Worm (Caenorhabditis elegans) whole organism, L4 larva: ENCODE results near the gene picd-1.

Source experiments
- ZK546.5 ChIP-seq, 2 experiments: sonication (generic microtip); optimal IDR thresholded peaks; 2 replicates each; lab custom pipeline; 2017; ENCODE audit warnings: missing biosample characterization in 2 of 2, missing genetic modification characterization in 2 of 2
- ceh-82 ChIP-seq: sonication (generic microtip); optimal IDR thresholded peaks from 2 replicates; lab custom pipeline; 2017; ENCODE audit warnings: missing biosample characterization, missing genetic modification characterization
- egl-27 ChIP-seq: sonication (generic microtip); optimal IDR thresholded peaks from 3 replicates; lab custom pipeline; 2017; ENCODE audit warnings: missing biosample characterization, missing genetic modification reagents, missing genetic modification characterization
- mdt-29 ChIP-seq: fragments of 200-800 bp; sonication (Bioruptor generic); IDR thresholded peaks from 2 replicates; pipeline ENCODE4 v1.3.6; 2022; ENCODE audit warnings: missing genetic modification reagents, missing genetic modification characterization, missing compliant biosample characterization
- pha-4 ChIP-seq, 2 experiments: fragments of 150-350 bp in 1 of 2; fragments of 200-800 bp in 1 of 2; sonication (Bioruptor generic) in 1 of 2; IDR thresholded peaks in 1 of 2; optimal IDR thresholded peaks in 1 of 2; 2 replicates each; pipeline versions ENCODE4 v1.3.6 to Lab custom; 2014 to 2022; ENCODE audit warnings: missing genetic modification characterization in 2 of 2, missing genetic modification reagents in 2 of 2, missing biosample characterization in 1 of 2, missing compliant biosample characterization in 1 of 2
- pqm-1 ChIP-seq: sonication (generic microtip); optimal IDR thresholded peaks from 2 replicates; lab custom pipeline; 2017; ENCODE audit warnings: missing biosample characterization, missing genetic modification characterization

DNA sequence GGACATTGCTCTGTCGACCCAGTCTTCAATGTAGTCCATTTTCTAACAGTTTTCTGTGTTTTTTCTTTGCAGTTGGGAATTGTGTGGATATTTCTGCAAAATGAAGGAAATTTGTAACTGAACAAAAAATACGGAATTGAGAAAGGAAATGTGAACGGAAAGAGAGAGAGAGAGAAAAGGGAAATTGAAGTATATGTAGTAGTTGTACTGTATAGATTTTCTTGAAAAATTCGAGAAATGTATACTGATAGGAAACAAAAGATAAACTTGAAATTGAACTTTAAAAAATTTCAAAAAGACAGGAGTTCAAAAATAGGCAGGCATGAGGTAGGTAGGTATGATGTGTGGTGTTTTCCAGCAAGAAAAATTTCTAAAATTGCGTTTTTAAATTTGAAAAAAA lies 20.9 kb upstream of the picd-1 start, which contains the start of gene daam-1:
- TF ChIP-seq egl-27 (tag; lab: Kevin White, UChicago) (no peak), ceh-82 (tag; lab: Kevin White, UChicago) (no peak), pqm-1 (tag; lab: Kevin White, UChicago) (no peak), pha-4 (GFP tag; IDR thresholded peaks at IDR 0.05; lab: Robert Waterston, UW) (no peak), pha-4 (tag; optimal IDR thresholded peaks at IDR 0.05; lab: Kevin White, UChicago) (no peak), ZK546.5 (tag; optimal IDR thresholded peaks at IDR 0.05; lab: Kevin White, UChicago) (no peak), mdt-29 (no peak)
